Worm (Caenorhabditis elegans): ENCODE results near the gene idpc-5.

DNA sequence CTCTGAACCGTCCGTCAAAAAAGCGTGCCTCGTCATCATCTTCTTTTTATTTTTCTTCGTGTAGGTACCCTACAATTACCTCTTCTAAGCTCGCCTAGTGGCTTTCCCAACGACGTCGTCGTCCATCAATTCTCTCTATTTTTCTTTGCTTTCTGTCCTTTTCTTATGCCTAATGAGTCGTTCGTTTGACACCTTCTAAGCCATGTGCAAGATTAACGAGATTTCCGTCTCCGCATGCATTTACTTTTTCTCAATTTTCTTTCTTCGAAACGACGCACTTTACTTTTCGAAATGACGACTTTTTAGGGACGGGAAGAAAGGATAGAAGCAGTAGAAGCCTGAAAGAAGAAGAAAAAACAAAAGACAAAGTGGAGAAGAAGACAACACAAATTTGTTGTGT lies 43.7 kb upstream of the idpc-5 start, which contains the start of gene ZK287.1:
- TF ChIP-seq ceh-44 (GFP tag; IDR thresholded peaks at IDR 0.05): no peak
- TF ChIP-seq mep-1 (tag; optimal IDR thresholded peaks at IDR 0.05): no peak
- TF ChIP-seq mdl-1 (tag; optimal IDR thresholded peaks at IDR 0.05): no peak
- TF ChIP-seq jun-1 (tag; optimal IDR thresholded peaks at IDR 0.05): no peak
- TF ChIP-seq dve-1 (tag; optimal IDR thresholded peaks at IDR 0.05; ENCODE audit: insufficient read depth): no peak
- TF ChIP-seq unc-62 (GFP tag; optimal IDR thresholded peaks at IDR 0.05 in 1 of 2): peak in 1 of 2 experiments; percentile 6
- no peak for TF ChIP-seq unc-62 (tag; optimal IDR thresholded peaks at IDR 0.05)
- no peak for TF ChIP-seq nhr-10 (tag; optimal IDR thresholded peaks at IDR 0.05)
- TF ChIP-seq ama-1 (optimal IDR thresholded peaks at IDR 0.05): no peak
- TF ChIP-seq lin-13 (GFP tag; optimal IDR thresholded peaks at IDR 0.05): no peak
- TF ChIP-seq nhr-11 (tag; optimal IDR thresholded peaks at IDR 0.05): no peak
- TF ChIP-seq mxl-3 (GFP tag; optimal IDR thresholded peaks at IDR 0.05): no peak

Measured in whole organism, L4 larva.